Fruit fly (Drosophila melanogaster) S2 (cell line): Measurements from ENCODE around the gene shams.
"Not testable (repeated sequence)": the region's sequence is repeated elsewhere in the genome, so short reads cannot be mapped to it uniquely, and the experiment has no call there.

Source experiments
- CG8478 ChIP-seq: fragments of >200 bp; optimal IDR thresholded peaks from 2 replicates; lab custom pipeline; 2018
- CTCF ChIP-seq, 2 experiments: fragments of >200 bp; optimal IDR thresholded peaks; 2 replicates each; lab custom pipeline; 2018

Gene shams

DNA sequence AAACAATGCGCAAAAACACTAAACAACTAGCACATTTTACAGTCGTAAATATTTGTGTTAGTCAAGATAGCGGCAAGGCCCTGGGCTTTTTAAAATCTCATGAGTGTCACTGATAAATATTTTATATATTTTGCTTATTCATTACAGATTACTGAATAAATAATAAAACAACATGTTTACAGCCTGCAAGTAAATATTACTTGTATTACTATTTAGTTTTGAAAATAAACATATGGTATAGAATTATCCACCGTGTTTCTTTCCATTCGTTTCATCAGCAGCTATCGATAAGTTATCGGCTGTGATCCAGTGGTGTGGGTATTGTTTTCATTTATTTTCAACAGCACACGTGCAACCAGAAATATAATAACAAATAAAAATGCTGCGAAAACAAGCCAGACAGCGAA is at the start of gene shams, which contains the start of gene CG11920:
TSS of gene shams (minus strand) at position 50 of the 407 bp plus-strand sequence.
TSS of gene CG11920 (plus strand) at position 320 of the 407 bp plus-strand sequence.
- no peak for TF ChIP-seq CG8478 (lab: Kevin White, UChicago)
- TF ChIP-seq CTCF (optimal IDR thresholded peaks at IDR 0.05; lab: Kevin White, UChicago), result no peak

DNA sequence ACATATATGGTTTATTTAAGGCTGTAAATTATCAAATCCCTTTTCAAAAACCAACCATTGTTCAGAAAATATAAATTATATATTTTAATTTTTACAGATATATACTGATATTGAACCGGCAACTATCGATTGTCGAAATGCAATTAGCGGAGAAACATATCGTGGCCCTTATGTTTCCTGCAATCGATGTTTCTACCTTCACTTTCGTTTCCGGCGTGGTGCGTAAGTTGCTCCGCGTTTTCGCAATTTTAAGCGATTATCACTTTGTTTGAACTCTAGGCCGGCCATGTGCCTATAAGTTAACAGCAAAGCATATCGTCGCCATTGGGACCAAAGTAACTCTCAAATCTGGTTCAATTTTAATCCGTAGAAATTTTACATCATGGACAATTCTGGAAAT is 48.9 kb upstream of the shams start, which contains the start of gene vig2:
TSS of gene vig2 (plus strand) at position 112 of the 400 bp plus-strand sequence.
- not testable (repeated sequence) for TF ChIP-seq CG8478 (lab: Kevin White, UChicago); CTCF (optimal IDR thresholded peaks at IDR 0.05; lab: Kevin White, UChicago)

DNA sequence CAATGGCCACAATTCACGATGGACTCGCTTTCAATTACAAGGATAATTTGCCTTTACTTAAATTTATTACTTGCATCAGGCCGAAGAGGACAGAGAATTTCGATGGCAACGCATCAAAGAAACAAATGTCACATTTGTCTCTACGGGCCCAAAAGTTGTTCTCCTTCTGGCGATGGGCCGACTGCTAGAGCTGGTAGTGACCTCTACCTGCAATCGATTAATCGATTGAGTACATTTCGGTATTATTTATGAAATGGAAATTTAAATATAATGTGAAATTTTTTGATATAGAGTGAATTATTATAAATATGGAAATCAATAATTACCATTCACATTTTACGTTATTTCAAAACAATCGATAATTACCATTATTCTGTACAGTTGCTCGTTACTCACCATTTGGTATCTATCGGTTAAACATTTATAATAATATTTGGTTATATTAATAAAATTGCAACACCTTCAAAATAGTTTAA is 48.4 kb upstream of the shams start, which contains the start of the genes CG31510 and TTLL5:
TSS of gene CG31510 (minus strand) at position 185 of the 476 bp plus-strand sequence.
TSS of gene TTLL5 (minus strand) at position 185 of the 476 bp plus-strand sequence.
- TF ChIP-seq CTCF (optimal IDR thresholded peaks at IDR 0.05; lab: Kevin White, UChicago), result no peak
- no peak for TF ChIP-seq CG8478 (lab: Kevin White, UChicago)

DNA sequence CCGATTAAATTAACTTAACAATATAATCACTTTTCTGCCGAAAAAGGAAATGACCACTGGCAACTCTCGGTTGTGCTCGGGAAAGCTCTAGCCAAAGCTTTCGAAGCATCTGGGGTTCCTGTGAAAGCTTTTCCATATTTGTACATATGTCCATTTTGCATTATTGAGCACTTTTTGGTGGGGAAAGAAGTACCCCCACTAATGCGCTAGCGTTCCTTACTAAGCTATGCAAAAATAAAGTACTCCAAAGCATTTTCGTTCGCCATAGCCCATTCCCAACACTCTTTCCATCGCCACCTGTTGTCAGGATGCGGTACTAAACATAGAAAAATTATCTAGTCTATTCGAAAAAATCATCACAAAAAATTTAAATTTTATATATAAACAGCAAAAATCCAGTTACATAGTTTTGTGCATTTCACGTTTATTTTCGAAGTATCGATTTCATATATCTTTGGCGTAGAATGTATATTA is 38.1 kb upstream of the shams start, which contains the start of gene Nepl16:
TSS of gene Nepl16 (minus strand) at position 51 of the 474 bp plus-strand sequence.
- TF ChIP-seq CTCF (optimal IDR thresholded peaks at IDR 0.05; lab: Kevin White, UChicago), result peak; percentile 38 to 68
- no peak for TF ChIP-seq CG8478 (lab: Kevin White, UChicago)

DNA sequence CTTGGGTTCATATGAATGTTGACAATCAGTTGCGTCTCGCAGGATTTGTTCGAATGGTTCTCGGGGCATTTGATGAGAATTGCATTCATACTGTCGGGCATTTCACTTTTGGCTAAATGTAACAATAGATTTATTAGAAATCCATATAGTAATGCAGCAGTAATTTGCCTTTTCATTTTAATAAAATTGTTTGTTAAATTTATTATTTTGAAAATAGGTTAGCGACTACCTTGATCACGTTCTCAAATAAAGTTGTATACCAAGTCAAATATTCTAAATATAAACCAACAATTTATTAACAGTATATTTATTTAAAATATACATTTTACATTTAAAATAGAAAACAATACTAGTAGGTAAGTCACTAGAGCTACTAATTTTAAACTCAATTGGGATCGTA is 34.5 kb upstream of the shams start, which contains the start of gene CG34027:
TSS of gene CG34027 (minus strand) at position 101 of the 400 bp plus-strand sequence.
- TF ChIP-seq CTCF (optimal IDR thresholded peaks at IDR 0.05; lab: Kevin White, UChicago), result no peak
- no peak for TF ChIP-seq CG8478 (lab: Kevin White, UChicago)

DNA sequence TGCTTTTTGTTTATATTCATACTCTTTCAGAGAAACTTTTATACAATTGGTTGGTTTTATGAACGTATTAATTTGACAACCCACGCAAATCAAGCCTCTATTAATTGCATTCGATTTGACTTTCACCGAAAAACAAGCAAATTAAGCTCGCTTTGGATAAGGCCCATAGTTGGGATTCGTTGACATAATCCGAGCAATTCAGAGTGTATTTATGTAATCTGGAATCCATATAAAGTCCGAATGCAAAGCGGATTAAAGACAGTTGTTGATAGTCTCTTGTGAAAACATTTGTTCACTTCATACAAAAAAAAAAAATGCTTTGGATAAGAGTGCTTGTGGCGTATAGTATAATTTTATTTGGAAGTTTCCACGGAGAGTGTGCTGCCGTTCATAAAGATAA is 27.8 kb upstream of the shams start, which contains the start of gene CG45095:
TSS of gene CG45095 (plus strand) at position 301 of the 400 bp plus-strand sequence.
- TF ChIP-seq CTCF (optimal IDR thresholded peaks at IDR 0.05; lab: Kevin White, UChicago), result no peak
- no peak for TF ChIP-seq CG8478 (lab: Kevin White, UChicago)

DNA sequence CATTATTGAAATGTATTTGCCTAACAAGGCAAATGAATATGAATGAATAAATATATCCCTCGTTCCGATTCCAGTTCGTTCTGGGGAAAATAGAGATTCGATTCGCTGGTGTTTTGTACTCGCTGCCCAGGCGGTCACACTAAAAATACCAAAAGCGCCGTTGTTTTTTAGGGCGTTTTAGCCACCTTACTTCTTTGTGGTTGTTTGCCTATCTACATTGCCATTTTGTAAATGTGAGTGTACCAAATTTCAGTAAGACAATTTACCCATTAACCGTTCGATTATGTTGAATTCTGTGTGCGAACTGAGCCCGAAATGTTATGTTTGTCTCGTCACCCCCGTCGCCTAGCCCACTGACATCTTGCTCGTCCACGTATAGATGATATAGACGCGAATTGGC is 23.1 kb upstream of the shams start, which contains the start of the genes CG33095 and CG33096:
TSS of gene CG33095 (plus strand) at position 187 of the 400 bp plus-strand sequence.
TSS of gene CG33096 (plus strand) at position 187 of the 400 bp plus-strand sequence.
- TF ChIP-seq CG8478 (lab: Kevin White, UChicago), result no peak
- TF ChIP-seq CTCF (optimal IDR thresholded peaks at IDR 0.05; lab: Kevin White, UChicago), result no peak

DNA sequence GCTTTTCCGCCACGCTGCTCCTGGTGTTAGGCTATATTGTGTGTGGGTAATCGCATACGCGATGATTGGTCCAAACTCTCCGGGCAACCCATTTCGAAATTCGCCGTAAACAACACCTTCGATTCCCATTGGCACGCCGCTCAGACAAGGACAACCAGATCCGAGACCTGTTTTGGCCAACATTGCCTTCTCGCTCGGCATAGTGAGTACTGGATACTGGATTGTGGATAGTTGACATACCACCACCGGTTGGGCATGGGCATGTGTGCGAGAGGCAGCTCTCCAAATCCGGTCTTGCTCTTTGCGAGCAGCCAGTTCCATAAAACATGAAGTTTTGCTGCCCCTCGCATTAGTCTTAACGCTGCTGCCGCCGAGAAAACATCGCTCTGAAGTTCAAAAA is 20.2 kb upstream of the shams start, which contains the start of gene fd96Cb:
TSS of gene fd96Cb (plus strand) at position 374 of the 400 bp plus-strand sequence.
- TF ChIP-seq CG8478 (lab: Kevin White, UChicago), result no peak

DNA sequence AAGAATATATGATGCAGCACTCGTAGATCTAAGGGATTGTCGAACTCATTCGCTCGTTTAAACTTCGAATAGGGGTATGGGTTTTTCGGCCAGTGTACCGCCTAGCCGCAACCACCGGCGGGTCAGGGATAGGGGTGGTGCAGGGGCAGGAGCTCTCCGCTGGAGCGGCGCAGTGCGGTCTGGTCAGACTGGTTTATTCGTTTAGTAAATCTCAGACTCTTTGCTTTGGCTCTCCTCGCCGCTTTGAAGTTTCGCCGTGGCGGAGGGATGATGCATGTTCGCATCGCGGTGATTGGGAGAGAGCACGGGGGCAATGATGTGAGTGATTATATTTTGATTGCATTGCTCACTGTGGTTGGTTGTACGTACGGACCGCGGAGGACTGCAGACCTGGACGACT is 7.9 kb upstream of the shams start, which contains the start of gene fd96Ca:
TSS of gene fd96Ca (plus strand) at position 337 of the 400 bp plus-strand sequence.
- no peak for TF ChIP-seq CG8478 (lab: Kevin White, UChicago)
- TF ChIP-seq CTCF (optimal IDR thresholded peaks at IDR 0.05; lab: Kevin White, UChicago), result no peak

DNA sequence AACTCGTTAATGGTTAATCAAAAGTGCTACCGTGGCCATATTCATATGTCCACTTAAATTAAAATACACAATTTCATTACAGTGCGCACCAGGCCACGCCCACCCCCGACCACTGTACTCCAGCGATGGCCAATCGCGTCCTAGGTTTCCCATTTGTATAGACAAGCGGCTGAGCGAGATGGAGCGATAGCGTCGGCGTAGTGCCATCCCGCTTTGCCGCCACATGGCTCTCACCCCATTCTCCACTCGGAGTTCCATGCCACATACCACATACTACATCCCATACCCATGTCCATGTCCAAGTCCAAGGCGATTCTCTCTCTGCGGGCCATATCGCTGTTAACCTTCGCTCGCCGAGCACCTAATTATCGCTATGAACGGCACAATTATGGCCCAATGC is 6.0 kb upstream of the shams start:
- TF ChIP-seq CG8478 (lab: Kevin White, UChicago) (no peak), CTCF (optimal IDR thresholded peaks at IDR 0.05; lab: Kevin White, UChicago) (peak in 1 of 2 experiments; percentile 30)

DNA sequence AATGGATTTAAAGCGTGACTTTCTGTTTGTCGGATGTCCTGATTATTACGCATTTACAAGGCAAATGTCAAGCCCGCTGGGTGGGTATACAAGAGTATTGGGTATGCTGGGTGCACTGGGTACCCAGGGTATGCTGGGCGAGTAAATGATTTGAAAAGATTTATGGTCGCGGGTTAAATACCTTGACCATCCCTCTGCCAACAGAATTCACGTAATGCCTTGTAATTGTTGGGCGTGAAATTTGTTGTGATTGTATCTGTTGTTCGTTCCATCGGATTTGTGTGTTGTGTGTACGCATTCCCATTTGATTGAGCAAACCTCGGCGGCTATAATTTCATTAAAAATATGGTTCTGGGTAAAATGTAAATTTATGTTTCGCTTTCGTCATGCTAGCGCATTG is 4.3 kb upstream of the shams start:
- TF ChIP-seq CTCF (optimal IDR thresholded peaks at IDR 0.05; lab: Kevin White, UChicago), result no peak
- TF ChIP-seq CG8478 (lab: Kevin White, UChicago), result no peak

DNA sequence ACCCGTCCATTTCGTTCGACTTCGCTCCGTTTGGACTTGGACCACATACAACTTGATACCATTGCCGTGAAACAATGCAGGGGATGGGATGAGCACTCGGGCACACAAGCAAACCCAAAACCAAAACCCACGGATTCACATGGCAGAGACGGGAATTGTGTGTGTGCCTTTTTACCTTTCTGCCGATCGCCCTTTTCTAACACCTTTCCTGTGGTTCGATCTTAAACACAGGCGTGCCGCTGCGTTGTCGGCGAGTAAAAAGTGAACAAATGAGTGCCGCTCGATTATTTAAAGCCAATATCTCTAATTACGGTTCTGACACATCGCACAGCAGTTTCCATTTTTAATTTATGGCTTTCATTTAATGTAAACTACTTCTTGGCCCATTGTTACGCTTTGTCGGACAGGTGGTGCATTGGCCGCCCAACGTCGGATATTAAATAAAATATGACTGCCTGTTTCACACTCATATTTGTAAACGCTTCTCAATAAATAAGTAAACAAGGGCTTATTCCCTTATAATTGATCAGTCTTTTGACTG is 2.9 kb upstream of the shams start:
- TF ChIP-seq CG8478 (lab: Kevin White, UChicago) (no peak), CTCF (optimal IDR thresholded peaks at IDR 0.05; lab: Kevin White, UChicago) (no peak)

DNA sequence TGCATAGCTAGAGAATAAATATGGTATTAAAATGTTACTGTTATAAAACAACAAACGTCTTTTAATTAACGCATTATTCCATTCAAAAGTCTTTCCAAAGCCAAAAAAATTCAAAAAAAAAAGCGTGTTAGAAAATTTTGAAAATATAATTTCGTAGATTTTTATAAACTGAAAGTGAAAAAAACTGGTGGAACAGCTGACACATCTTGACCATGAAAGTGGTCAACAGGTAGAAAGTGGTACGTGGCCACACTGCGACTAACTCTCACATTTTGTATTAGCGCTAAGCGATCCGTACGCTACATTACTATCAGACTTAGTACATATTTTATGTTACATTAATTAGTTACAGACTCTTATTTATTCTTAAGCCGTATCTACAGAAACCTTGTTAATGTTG is 3.5 kb downstream of the shams start, which contains the start of gene CG11836:
TSS of gene CG11836 (plus strand) at position 256 of the 400 bp plus-strand sequence.
- TF ChIP-seq CG8478 (lab: Kevin White, UChicago) (no peak), CTCF (optimal IDR thresholded peaks at IDR 0.05; lab: Kevin White, UChicago) (no peak)

DNA sequence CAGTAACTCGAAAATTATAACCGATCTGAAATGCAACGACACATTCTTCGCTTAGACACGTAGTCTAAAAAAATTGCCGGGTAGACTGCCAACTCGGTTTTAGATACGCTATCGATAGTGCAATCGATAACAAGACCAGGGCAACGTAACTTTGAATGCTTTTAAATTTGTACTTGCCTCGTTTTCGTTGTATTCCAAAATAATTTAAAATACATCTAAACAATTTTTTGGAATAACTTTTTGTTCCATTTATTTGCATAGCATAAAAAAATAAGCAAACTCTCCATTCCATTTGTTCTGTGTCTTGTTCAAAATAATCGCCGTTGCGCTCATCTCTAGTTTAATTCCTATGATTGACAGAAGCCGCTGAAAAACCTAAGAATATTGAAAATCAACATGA is 4.8 kb downstream of the shams start, which contains the start of the genes Stt3B and CG11839:
TSS of gene Stt3B (minus strand) at position 69 of the 400 bp plus-strand sequence.
TSS of gene CG11839 (plus strand) at position 359 of the 400 bp plus-strand sequence.
- TF ChIP-seq CTCF (optimal IDR thresholded peaks at IDR 0.05; lab: Kevin White, UChicago) (no peak), CG8478 (lab: Kevin White, UChicago) (no peak)

DNA sequence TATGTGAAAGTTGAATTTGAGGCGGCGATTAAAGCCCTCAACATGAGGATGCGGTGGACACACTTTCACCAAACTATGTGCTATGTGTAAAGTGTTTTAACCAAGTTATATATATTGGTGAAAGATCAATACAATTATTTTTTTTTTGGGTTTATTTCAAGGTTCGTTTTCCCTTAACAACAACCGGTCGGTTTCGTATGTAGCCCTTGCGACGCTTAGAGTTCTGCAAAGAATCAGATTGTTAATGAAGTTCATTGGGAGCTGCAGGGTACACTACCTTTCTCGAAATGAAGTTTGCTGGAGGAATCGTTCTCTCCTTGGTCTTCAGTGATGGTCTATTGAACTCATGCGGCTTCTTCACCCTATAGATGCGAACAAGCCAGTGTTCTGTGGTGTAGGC is 7.6 kb downstream of the shams start:
- no peak for TF ChIP-seq CG8478 (lab: Kevin White, UChicago)
- no peak for TF ChIP-seq CTCF (optimal IDR thresholded peaks at IDR 0.05; lab: Kevin White, UChicago)
